Fruit fly (Drosophila melanogaster) ovary, adult (tissue): Measurements from ENCODE around the gene Prosbeta6.

ENCODE experiments used
- CG17801 ChIP-seq: fragments of 200-800 bp; optimal IDR thresholded peaks from 2 replicates; lab custom pipeline; 2019; ENCODE audit warnings: missing biosample characterization, mild to moderate bottlenecking, missing genetic modification characterization, moderate library complexity; ENCODE audit not compliant: partially characterized antibody

Prosbeta6 gene

DNA sequence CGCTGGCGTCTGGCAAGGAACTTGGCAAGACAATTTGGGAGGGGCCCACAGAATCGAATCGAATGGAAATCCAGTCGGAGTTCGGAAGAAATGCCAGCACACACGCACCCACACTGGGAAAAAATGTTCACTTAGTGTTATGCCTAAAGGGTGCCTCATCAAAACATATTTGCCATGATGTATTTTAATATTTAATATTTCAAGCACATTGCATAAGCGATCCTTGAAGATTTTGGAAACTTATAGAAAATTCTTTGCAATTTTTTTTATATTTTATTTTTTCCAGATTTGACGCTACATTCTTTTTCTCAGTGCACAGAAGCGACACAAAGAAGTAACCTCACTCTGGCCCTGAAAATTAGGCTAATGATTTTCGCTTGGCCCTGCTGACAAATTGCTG is 44.1 kb downstream of the Prosbeta6 start:
- no peak for TF ChIP-seq CG17801 (GFP tag; lab: Kevin White, UChicago)

DNA sequence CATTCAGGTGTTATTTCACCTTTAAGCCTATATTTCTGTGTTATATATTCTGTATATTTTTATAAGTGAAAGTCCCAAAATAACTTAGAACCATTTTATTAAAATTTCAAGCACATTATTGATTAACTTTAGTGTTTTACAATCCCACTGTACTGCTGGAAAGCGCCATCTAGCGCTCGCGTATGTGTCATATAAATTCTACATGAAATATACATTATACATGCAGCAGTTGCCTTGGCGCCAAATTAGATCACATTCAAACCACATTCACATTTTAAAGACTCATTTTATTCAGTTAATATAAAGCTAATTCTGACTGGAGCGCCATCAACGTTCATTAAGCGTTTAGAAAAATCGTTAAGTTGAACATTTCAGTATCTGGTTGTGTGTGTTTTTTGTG is 46.9 kb downstream of the Prosbeta6 start:
- no peak for TF ChIP-seq CG17801 (GFP tag; lab: Kevin White, UChicago)
